Worm (Caenorhabditis elegans): ENCODE measurements around the gene cogc-6.

cogc-6 gene

DNA sequence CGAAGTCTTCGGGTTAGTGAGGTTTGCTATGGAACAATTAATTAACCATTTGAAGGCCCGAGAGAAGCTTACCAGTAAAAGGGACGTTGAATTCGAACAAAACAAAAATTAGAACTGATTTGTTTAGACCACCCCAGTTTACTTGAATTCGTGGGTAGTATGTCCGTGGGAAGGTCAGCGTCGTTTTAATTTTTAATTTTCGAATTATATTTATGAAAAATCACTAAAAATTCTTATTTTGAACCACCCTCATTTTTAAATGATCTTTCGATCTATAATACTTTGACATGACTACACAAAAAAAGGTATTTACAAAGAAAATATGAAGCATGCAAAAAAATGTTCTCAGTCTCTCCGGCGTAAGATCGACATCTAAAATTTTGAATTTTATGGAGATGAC lies 24.3 kb upstream of the cogc-6 start, which contains the start of gene C16D9.5:
TSS of gene C16D9.5 (minus strand) at position 101 of the 400 bp plus-strand sequence.
- TF ChIP-seq alr-1 (tag; optimal IDR thresholded peaks at IDR 0.05) (no peak), snpc-4 (tag; optimal IDR thresholded peaks at IDR 0.05) (no peak), elt-1 (tag; optimal IDR thresholded peaks at IDR 0.05) (no peak), egl-27 (tag; optimal IDR thresholded peaks at IDR 0.05) (no peak), skn-1 (tag; optimal IDR thresholded peaks at IDR 0.05) (no peak), sma-3 (GFP tag; optimal IDR thresholded peaks at IDR 0.05) (no peak), aly-2 (tag; optimal IDR thresholded peaks at IDR 0.05) (no peak), unc-55 (GFP tag; optimal IDR thresholded peaks at IDR 0.05) (no peak), mdl-1 (tag; optimal IDR thresholded peaks at IDR 0.05) (no peak), R02D3.7 (tag; optimal IDR thresholded peaks at IDR 0.05) (no peak), nhr-25 (tag; optimal IDR thresholded peaks at IDR 0.05) (no peak), mbf-1 (tag; optimal IDR thresholded peaks at IDR 0.05) (no peak), nhr-10 (tag; optimal IDR thresholded peaks at IDR 0.05) (no peak), lin-13 (GFP tag; optimal IDR thresholded peaks at IDR 0.05) (no peak), zag-1 (tag; optimal IDR thresholded peaks at IDR 0.05) (no peak), lsy-2 (tag; optimal IDR thresholded peaks at IDR 0.05) (no peak), Y55F3AM.14 (GFP tag; optimal IDR thresholded peaks at IDR 0.05) (no peak), lin-39 (tag; optimal IDR thresholded peaks at IDR 0.05) (no peak), unc-39 (tag; optimal IDR thresholded peaks at IDR 0.05) (no peak), fos-1 (tag; optimal IDR thresholded peaks at IDR 0.05) (no peak)

DNA sequence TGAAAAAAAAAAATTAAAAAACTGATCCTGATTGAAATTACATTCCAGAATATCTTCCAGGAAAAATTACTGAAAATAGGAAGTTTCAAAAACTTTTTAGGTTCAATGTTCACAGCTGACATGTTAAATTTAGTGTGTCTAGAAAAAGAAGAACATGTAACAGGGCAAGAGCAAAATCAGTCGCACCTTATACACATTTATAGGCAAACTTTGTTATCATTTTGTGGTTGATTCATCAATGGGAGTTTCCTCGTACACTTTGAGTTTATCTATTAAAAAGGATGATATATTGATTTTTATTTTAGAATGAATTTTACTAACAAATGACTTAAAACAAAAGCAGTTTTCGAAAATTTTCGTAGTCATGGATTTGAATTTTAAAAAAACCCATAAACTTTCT lies 22.1 kb upstream of the cogc-6 start:
- TF ChIP-seq fos-1 (tag; optimal IDR thresholded peaks at IDR 0.05) (peak; percentile 73), nhr-21 (tag; optimal IDR thresholded peaks at IDR 0.05) (no peak), F13H6.1 (tag; optimal IDR thresholded peaks at IDR 0.05) (no peak), R02D3.7 (tag; optimal IDR thresholded peaks at IDR 0.05) (no peak)

DNA sequence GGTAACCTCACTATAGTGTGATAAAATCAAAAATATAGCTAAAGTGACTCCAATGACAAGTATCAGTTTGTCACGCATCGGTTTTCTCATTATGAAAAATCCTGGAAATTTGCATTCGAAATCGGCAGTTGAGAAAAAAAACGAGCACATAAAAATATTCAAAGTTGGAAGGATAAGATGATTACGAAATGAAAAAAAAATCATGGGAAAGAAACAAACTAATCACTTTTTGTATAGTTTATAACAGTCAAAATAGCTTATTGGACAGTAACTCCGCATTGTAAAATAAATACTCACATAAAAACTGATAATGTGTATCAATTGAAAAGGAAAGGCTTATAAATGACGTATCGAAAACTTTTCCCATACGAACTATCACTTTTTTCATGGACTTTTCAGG lies 21.7 kb upstream of the cogc-6 start, which contains the start of gene C16D9.4:
TSS of gene C16D9.4 (minus strand) at position 101 of the 400 bp plus-strand sequence.
- TF ChIP-seq mdl-1 (tag; optimal IDR thresholded peaks at IDR 0.05), result no peak
- no peak for TF ChIP-seq ztf-4 (tag; optimal IDR thresholded peaks at IDR 0.05)
- no peak for TF ChIP-seq nhr-23 (tag; optimal IDR thresholded peaks at IDR 0.05)
- no peak for TF ChIP-seq ZK546.5 (tag; optimal IDR thresholded peaks at IDR 0.05)
- TF ChIP-seq nhr-25 (tag; optimal IDR thresholded peaks at IDR 0.05), result no peak
- TF ChIP-seq sma-3 (GFP tag; optimal IDR thresholded peaks at IDR 0.05), result no peak
- no peak for TF ChIP-seq peb-1 (tag; optimal IDR thresholded peaks at IDR 0.05)
- TF ChIP-seq fos-1 (tag; optimal IDR thresholded peaks at IDR 0.05), result no peak
- TF ChIP-seq nhr-10 (tag; optimal IDR thresholded peaks at IDR 0.05), result no peak
- TF ChIP-seq lin-13 (GFP tag; optimal IDR thresholded peaks at IDR 0.05), result no peak
- TF ChIP-seq nhr-11 (tag; optimal IDR thresholded peaks at IDR 0.05), result no peak
- no peak for TF ChIP-seq elt-1 (tag; optimal IDR thresholded peaks at IDR 0.05)
- no peak for TF ChIP-seq lin-11 (tag; optimal IDR thresholded peaks at IDR 0.05)
- TF ChIP-seq mab-5 (tag; optimal IDR thresholded peaks at IDR 0.05), result no peak
- TF ChIP-seq aly-2 (tag; optimal IDR thresholded peaks at IDR 0.05), result no peak
- TF ChIP-seq Y55F3AM.14 (GFP tag; optimal IDR thresholded peaks at IDR 0.05), result no peak
- no peak for TF ChIP-seq unc-55 (GFP tag; optimal IDR thresholded peaks at IDR 0.05)

DNA sequence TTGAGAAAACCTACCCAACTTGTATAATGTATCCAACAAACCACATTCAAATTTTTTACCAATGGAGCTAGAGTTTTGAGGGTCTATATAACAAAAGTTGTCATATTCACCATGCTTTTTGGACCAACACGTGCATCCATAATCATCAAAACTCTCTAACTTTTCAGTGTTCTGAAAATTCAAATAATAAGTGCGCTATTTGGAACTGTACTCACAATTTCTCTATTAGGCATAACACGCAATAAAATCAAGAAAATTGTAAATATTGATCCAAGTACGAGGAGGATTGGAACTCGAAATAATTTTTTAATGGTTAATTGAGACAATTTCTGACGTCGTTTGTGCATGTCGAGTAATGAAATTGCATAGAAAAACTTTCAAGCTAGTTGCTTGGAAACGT lies 18.8 kb upstream of the cogc-6 start, which contains the start of gene C16D9.3:
TSS of gene C16D9.3 (minus strand) at position 101 of the 400 bp plus-strand sequence.
- no peak for TF ChIP-seq egl-27 (tag; optimal IDR thresholded peaks at IDR 0.05)

DNA sequence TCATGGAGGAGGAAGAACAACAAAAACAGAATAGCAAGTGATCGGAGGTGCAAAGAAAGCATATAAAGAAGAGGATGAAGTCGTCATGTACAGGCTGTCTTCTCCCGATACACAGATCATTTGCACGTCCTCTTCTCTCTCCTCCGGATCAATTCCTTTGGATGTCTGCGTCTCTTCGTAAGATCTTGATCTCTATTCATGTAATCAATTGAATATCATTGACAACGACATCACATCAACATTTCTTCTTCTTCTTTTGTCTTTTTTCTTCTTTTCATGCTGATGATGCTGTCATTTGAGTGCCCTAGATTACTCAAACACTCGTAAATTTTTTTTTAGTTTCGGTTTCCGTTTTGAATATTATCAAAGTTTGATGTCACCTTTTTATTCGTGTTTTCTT lies 17.2 kb upstream of the cogc-6 start, which contains the start of gene rol-3:
TSS of gene rol-3 (minus strand) at position 120 of the 400 bp plus-strand sequence.
- TF ChIP-seq fos-1 (tag; optimal IDR thresholded peaks at IDR 0.05), result peak; percentile 26
- TF ChIP-seq sma-3 (GFP tag; optimal IDR thresholded peaks at IDR 0.05), result peak; percentile 3
- peak in 1 of 2 experiments; percentile 44 for TF ChIP-seq lsy-2 (tag; optimal IDR thresholded peaks at IDR 0.05)
- peak; percentile 60 for TF ChIP-seq nhr-21 (tag; optimal IDR thresholded peaks at IDR 0.05)
- no peak for TF ChIP-seq sem-4 (tag; optimal IDR thresholded peaks at IDR 0.05)
- no peak for TF ChIP-seq C34F6.9 (tag; optimal IDR thresholded peaks at IDR 0.05)

DNA sequence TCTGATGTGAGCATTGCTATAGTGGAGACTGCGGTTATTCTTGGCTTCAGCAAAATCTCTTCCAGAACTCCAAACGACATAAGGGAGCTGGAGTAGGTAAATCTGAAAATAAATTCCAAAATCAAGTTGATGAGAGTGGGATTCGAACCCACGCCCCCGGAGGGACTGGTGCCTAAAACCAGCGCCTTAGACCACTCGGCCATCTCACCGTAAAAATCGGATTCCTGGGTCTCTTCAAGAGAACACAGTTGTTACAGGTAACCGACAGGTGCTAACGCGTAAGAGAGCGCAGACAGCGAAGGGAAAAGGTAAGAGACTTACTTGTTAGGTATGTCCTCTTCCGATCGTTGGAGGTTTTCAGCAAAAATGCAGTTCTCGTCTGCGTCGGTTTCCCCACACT lies 14.2 kb upstream of the cogc-6 start:
- TF ChIP-seq fos-1 (tag; optimal IDR thresholded peaks at IDR 0.05) (no peak), nhr-11 (tag; optimal IDR thresholded peaks at IDR 0.05) (no peak), sma-9 (GFP tag; optimal IDR thresholded peaks at IDR 0.05) (no peak), sma-9 (tag; optimal IDR thresholded peaks at IDR 0.05) (no peak), unc-39 (tag; optimal IDR thresholded peaks at IDR 0.05) (no peak), peb-1 (tag; optimal IDR thresholded peaks at IDR 0.05) (no peak), gmeb-1 (tag; optimal IDR thresholded peaks at IDR 0.05) (peak; percentile 6), ztf-11 (tag; optimal IDR thresholded peaks at IDR 0.05) (no peak), lin-39 (tag; optimal IDR thresholded peaks at IDR 0.05) (no peak), alr-1 (tag; optimal IDR thresholded peaks at IDR 0.05) (no peak), sem-4 (tag; optimal IDR thresholded peaks at IDR 0.05) (no peak), mdl-1 (tag; optimal IDR thresholded peaks at IDR 0.05) (no peak), nhr-129 (tag; optimal IDR thresholded peaks at IDR 0.05) (peak; percentile 45), C34F6.9 (tag; optimal IDR thresholded peaks at IDR 0.05) (peak; percentile 6), crh-2 (tag; optimal IDR thresholded peaks at IDR 0.05) (peak; percentile 48), nhr-23 (tag; optimal IDR thresholded peaks at IDR 0.05) (no peak), unc-62 (GFP tag; optimal IDR thresholded peaks at IDR 0.05) (no peak), nhr-21 (tag; optimal IDR thresholded peaks at IDR 0.05) (peak; percentile 29), snpc-4 (tag; optimal IDR thresholded peaks at IDR 0.05) (peak; percentile 49), ztf-4 (tag; optimal IDR thresholded peaks at IDR 0.05) (no peak), nhr-10 (tag; optimal IDR thresholded peaks at IDR 0.05) (no peak), sma-3 (GFP tag; optimal IDR thresholded peaks at IDR 0.05) (peak; percentile 54), ceh-82 (tag; optimal IDR thresholded peaks at IDR 0.05) (no peak), lsy-2 (tag; optimal IDR thresholded peaks at IDR 0.05) (no peak)
